Fruit fly (Drosophila melanogaster) whole organism, embryonic: ENCODE results near the gene CG8051.

Source experiments
- Atf3 ChIP-seq: fragments of 200-800 bp; sonication (Bioruptor generic); optimal IDR thresholded peaks from 3 replicates; lab custom pipeline; 2016; ENCODE audit warnings: missing biosample characterization, missing genetic modification characterization
- CG10979 ChIP-seq: fragments of 200-800 bp; sonication (Bioruptor generic); optimal IDR thresholded peaks from 2 replicates; lab custom pipeline; 2018; ENCODE audit warnings: missing biosample characterization, mild to moderate bottlenecking, missing genetic modification characterization, moderate library complexity
- CG11456 ChIP-seq: fragments of 200-800 bp; sonication (Bioruptor generic); IDR thresholded peaks from 3 replicates; pipeline ENCODE4 v1.3.6; 2022; ENCODE audit warnings: missing biosample characterization, missing genetic modification characterization
- CG12769 ChIP-seq: fragments of 200-800 bp; sonication (Bioruptor generic); optimal IDR thresholded peaks from 2 replicates; lab custom pipeline; 2019; ENCODE audit warnings: missing biosample characterization, mild to moderate bottlenecking, missing genetic modification characterization, moderate library complexity
- CG13624 ChIP-seq: fragments of 200-800 bp; sonication (Bioruptor generic); optimal IDR thresholded peaks from 2 replicates; lab custom pipeline; 2016; ENCODE audit warnings: missing biosample characterization, missing genetic modification characterization
- CG16815 ChIP-seq: fragments of 200-800 bp; sonication (Bioruptor generic); optimal IDR thresholded peaks from 3 replicates; lab custom pipeline; 2017; ENCODE audit warnings: missing biosample characterization, mild to moderate bottlenecking, missing genetic modification characterization
- CG2889 ChIP-seq: fragments of 200-800 bp; sonication (Bioruptor generic); IDR thresholded peaks from 3 replicates; pipeline ENCODE4 v1.3.6; 2022; ENCODE audit warnings: missing biosample characterization, missing genetic modification characterization
- CG31365 ChIP-seq: fragments of 200-800 bp; sonication (Bioruptor generic); optimal IDR thresholded peaks from 2 replicates; lab custom pipeline; 2018; ENCODE audit warnings: missing biosample characterization, mild to moderate bottlenecking, missing genetic modification characterization
- CG43689 ChIP-seq: fragments of 200-800 bp; sonication (Bioruptor generic); IDR thresholded peaks from 2 replicates; pipeline ENCODE4 v1.3.6; 2022; ENCODE audit warnings: missing biosample characterization, missing genetic modification characterization
- CG4730 ChIP-seq: fragments of 200-800 bp; sonication (Bioruptor generic); IDR thresholded peaks from 2 replicates; pipeline ENCODE4 v1.3.6; 2022; ENCODE audit warnings: missing biosample characterization, missing genetic modification characterization
- CG4854 ChIP-seq: fragments of 200-800 bp; sonication (Bioruptor generic); optimal IDR thresholded peaks from 2 replicates; lab custom pipeline; 2016; ENCODE audit warnings: missing biosample characterization, missing genetic modification characterization, inconsistent platforms
- CG5953 ChIP-seq: fragments of 200-800 bp; sonication (Bioruptor generic); IDR thresholded peaks from 2 replicates; pipeline ENCODE4 v1.3.6; 2022; ENCODE audit warnings: missing biosample characterization, missing genetic modification characterization
- CG6689 ChIP-seq: fragments of 200-800 bp; sonication (Bioruptor generic); IDR thresholded peaks from 2 replicates; pipeline ENCODE4 v1.3.6; 2022; ENCODE audit warnings: missing biosample characterization, missing genetic modification characterization
- CG7357 ChIP-seq: fragments of 200-800 bp; sonication (Bioruptor generic); IDR thresholded peaks from 3 replicates; pipeline ENCODE4 v1.3.6; 2022; ENCODE audit warnings: missing biosample characterization, missing genetic modification characterization
- CG7963 ChIP-seq: fragments of 200-800 bp; sonication (Bioruptor generic); IDR thresholded peaks from 3 replicates; pipeline ENCODE4 v1.3.6; 2022; ENCODE audit warnings: missing biosample characterization, missing genetic modification characterization; ENCODE audit not compliant: partially characterized antibody
- CG8924 ChIP-seq: fragments of 200-800 bp; optimal IDR thresholded peaks from 3 replicates; lab custom pipeline; 2019; ENCODE audit warnings: missing biosample characterization, mild to moderate bottlenecking, missing genetic modification characterization, moderate library complexity
- CHES-1-like ChIP-seq: fragments of 200-800 bp; sonication (Bioruptor generic); optimal IDR thresholded peaks from 2 replicates; lab custom pipeline; 2016; ENCODE audit warnings: missing biosample characterization, missing genetic modification characterization
- Dfd ChIP-seq, 2 experiments: fragments of >200 bp; optimal IDR thresholded peaks; 2 replicates each; lab custom pipeline; 2017; ENCODE audit warnings: missing biosample characterization in 2 of 2, missing genetic modification characterization in 2 of 2
- Dip2 ChIP-seq: fragments of 200-800 bp; sonication (Bioruptor generic); IDR thresholded peaks from 2 replicates; pipeline ENCODE4 v1.3.6; 2022; ENCODE audit warnings: missing biosample characterization, missing genetic modification characterization
- E2f2 ChIP-seq: fragments of 200-800 bp; sonication (Bioruptor generic); IDR thresholded peaks from 2 replicates; pipeline ENCODE4 v1.3.6; 2022; ENCODE audit warnings: missing biosample characterization, missing genetic modification characterization
- Ets97D ChIP-seq: fragments of 200-800 bp; sonication (Bioruptor generic); optimal IDR thresholded peaks from 3 replicates; lab custom pipeline; 2016; ENCODE audit warnings: missing biosample characterization, missing genetic modification characterization
- HLHmδ ChIP-seq: fragments of 200-800 bp; sonication (Bioruptor generic); optimal IDR thresholded peaks from 2 replicates; lab custom pipeline; 2018; ENCODE audit warnings: missing biosample characterization, mild to moderate bottlenecking, missing genetic modification characterization, moderate library complexity
- MESR4 ChIP-seq: fragments of 200-800 bp; sonication (Bioruptor generic); optimal IDR thresholded peaks from 2 replicates; lab custom pipeline; 2018; ENCODE audit warnings: missing biosample characterization, mild to moderate bottlenecking, missing genetic modification characterization, moderate library complexity
- Max ChIP-seq: fragments of 200-800 bp; sonication (Bioruptor generic); optimal IDR thresholded peaks from 2 replicates; lab custom pipeline; 2016; ENCODE audit warnings: missing biosample characterization, mild to moderate bottlenecking, missing genetic modification characterization
- NfI ChIP-seq: fragments of 200-800 bp; sonication (Bioruptor generic); optimal IDR thresholded peaks from 3 replicates; lab custom pipeline; 2018; ENCODE audit warnings: missing biosample characterization, mild to moderate bottlenecking, missing genetic modification characterization, moderate library complexity
- Opbp ChIP-seq: fragments of 200-800 bp; sonication (Bioruptor generic); IDR thresholded peaks from 3 replicates; pipeline ENCODE4 v1.3.6; 2022; ENCODE audit warnings: missing biosample characterization, missing genetic modification characterization; ENCODE audit not compliant: partially characterized antibody
- Optix ChIP-seq: fragments of 200-800 bp; sonication (Bioruptor generic); IDR thresholded peaks from 3 replicates; pipeline ENCODE4 v1.3.6; 2022; ENCODE audit warnings: missing biosample characterization, missing genetic modification characterization
- Ravus ChIP-seq: fragments of 200-800 bp; sonication (Bioruptor generic); IDR thresholded peaks from 2 replicates; pipeline ENCODE4 v1.3.6; 2022; ENCODE audit warnings: missing biosample characterization, missing genetic modification characterization
- Vsx1 ChIP-seq: fragments of 200-800 bp; sonication (Bioruptor generic); optimal IDR thresholded peaks from 2 replicates; lab custom pipeline; 2017; ENCODE audit warnings: missing biosample characterization, mild to moderate bottlenecking, missing genetic modification characterization, missing genetic modification reagents
- ab ChIP-seq: fragments of 200-800 bp; sonication (Bioruptor generic); optimal IDR thresholded peaks from 2 replicates; lab custom pipeline; 2016; ENCODE audit warnings: missing biosample characterization, missing genetic modification characterization
- ap ChIP-seq: fragments of 200-800 bp; sonication (Bioruptor generic); IDR thresholded peaks from 2 replicates; pipeline ENCODE4 v1.3.6; 2022; ENCODE audit warnings: missing biosample characterization, missing genetic modification characterization
- bbx ChIP-seq: fragments of 200-800 bp; sonication (Bioruptor generic); IDR thresholded peaks from 2 replicates; pipeline ENCODE4 v1.3.6; 2022; ENCODE audit warnings: missing biosample characterization, missing genetic modification characterization; ENCODE audit not compliant: partially characterized antibody
- caup ChIP-seq: fragments of 200-800 bp; sonication (Bioruptor generic); optimal IDR thresholded peaks from 3 replicates; lab custom pipeline; 2017; ENCODE audit warnings: missing biosample characterization, mild to moderate bottlenecking, missing genetic modification characterization, moderate library complexity; ENCODE audit not compliant: severe bottlenecking
- dmrt11E ChIP-seq: fragments of 200-800 bp; sonication (Bioruptor generic); optimal IDR thresholded peaks from 3 replicates; lab custom pipeline; 2018; ENCODE audit warnings: missing biosample characterization, mild to moderate bottlenecking, missing genetic modification characterization, moderate library complexity
- eve ChIP-seq, 2 experiments: fragments of >200 bp; optimal IDR thresholded peaks; 2 replicates each; lab custom pipeline; 2017; ENCODE audit warnings: missing biosample characterization in 2 of 2, missing genetic modification characterization in 2 of 2
- fd64A ChIP-seq: fragments of 200-800 bp; sonication (Bioruptor generic); optimal IDR thresholded peaks from 3 replicates; lab custom pipeline; 2018; ENCODE audit warnings: missing biosample characterization, mild to moderate bottlenecking, missing genetic modification characterization
- ftz-f1 ChIP-seq: fragments of 200-800 bp; sonication (Bioruptor generic); optimal IDR thresholded peaks from 2 replicates; lab custom pipeline; 2016; ENCODE audit warnings: missing biosample characterization, missing genetic modification characterization
- gro ChIP-seq: fragments of 200-800 bp; sonication (Bioruptor generic); optimal IDR thresholded peaks from 2 replicates; lab custom pipeline; 2016; ENCODE audit warnings: missing biosample characterization, missing genetic modification characterization
- h ChIP-seq: fragments of >200 bp; optimal IDR thresholded peaks from 2 replicates; lab custom pipeline; 2017
- hkb ChIP-seq, 2 experiments: fragments of 200-800 bp in 1 of 2; fragments of >200 bp in 1 of 2; sonication (Bioruptor generic) in 1 of 2; IDR thresholded peaks in 1 of 2; optimal IDR thresholded peaks in 1 of 2; 2 replicates each; pipeline versions ENCODE4 v1.3.6 to Lab custom; 2017 to 2022; ENCODE audit warnings: missing biosample characterization in 1 of 2, missing genetic modification characterization in 1 of 2
- inv ChIP-seq: fragments of 200-800 bp; sonication (Bioruptor generic); IDR thresholded peaks from 2 replicates; pipeline ENCODE4 v1.3.6; 2022; ENCODE audit warnings: missing biosample characterization, missing genetic modification characterization; ENCODE audit not compliant: partially characterized antibody
- jing ChIP-seq: fragments of 200-800 bp; sonication (Bioruptor generic); optimal IDR thresholded peaks from 2 replicates; lab custom pipeline; 2018; ENCODE audit warnings: missing biosample characterization, mild to moderate bottlenecking, missing genetic modification characterization
- kay ChIP-seq: fragments of 200-800 bp; sonication (Bioruptor generic); optimal IDR thresholded peaks from 2 replicates; lab custom pipeline; 2016; ENCODE audit warnings: missing biosample characterization, missing genetic modification characterization
- lab ChIP-seq: fragments of 200-800 bp; sonication (Bioruptor generic); optimal IDR thresholded peaks from 3 replicates; lab custom pipeline; 2017; ENCODE audit warnings: missing biosample characterization, missing genetic modification characterization, mild to moderate bottlenecking, moderate library complexity, missing genetic modification reagents
- nau ChIP-seq: fragments of 200-800 bp; sonication (Bioruptor generic); optimal IDR thresholded peaks from 3 replicates; lab custom pipeline; 2017; ENCODE audit warnings: missing biosample characterization, mild to moderate bottlenecking, missing genetic modification characterization, missing genetic modification reagents
- peb ChIP-seq: fragments of 200-800 bp; sonication (Bioruptor generic); IDR thresholded peaks from 2 replicates; pipeline ENCODE4 v1.3.6; 2022; ENCODE audit warnings: missing biosample characterization, missing genetic modification characterization
- pita ChIP-seq: fragments of 200-800 bp; sonication (Bioruptor generic); optimal IDR thresholded peaks from 2 replicates; lab custom pipeline; 2017; ENCODE audit warnings: missing biosample characterization, mild to moderate bottlenecking, missing genetic modification characterization
- pnt ChIP-seq: fragments of 200-800 bp; sonication (Bioruptor generic); optimal IDR thresholded peaks from 3 replicates; lab custom pipeline; 2016; ENCODE audit warnings: missing biosample characterization, missing genetic modification characterization
- run ChIP-seq: fragments of 200-800 bp; sonication (Bioruptor generic); optimal IDR thresholded peaks from 3 replicates; lab custom pipeline; 2018; ENCODE audit warnings: missing biosample characterization, mild to moderate bottlenecking, missing genetic modification characterization

Gene CG8051

dm6 chrX:19289318-19289970 lies 18.3 kb downstream of the CG8051 start (continued):
- TF ChIP-seq CG4730 (GFP tag; lab: Robert Waterston, UW) = peak; percentile 85
- TF ChIP-seq hkb (optimal IDR thresholded peaks at IDR 0.05; lab: Kevin White, UChicago) = no peak
- peak; percentile 95 for TF ChIP-seq hkb (GFP tag; IDR thresholded peaks at IDR 0.05; lab: Robert Waterston, UW)
- no peak for TF ChIP-seq bbx
- no peak for TF ChIP-seq Dip2
- TF ChIP-seq Optix (GFP tag; lab: Robert Waterston, UW) = peak; percentile 94
- peak; percentile 70 for TF ChIP-seq caup (GFP tag; lab: Kevin White, UChicago)
- peak; percentile 72 for TF ChIP-seq Atf3 (GFP tag; lab: Kevin White, UChicago)
- TF ChIP-seq CG6689 (GFP tag; lab: Robert Waterston, UW) = peak; percentile 89
- TF ChIP-seq CG12769 (tag; lab: Kevin White, UChicago) = peak; percentile 92
- peak in 1 of 2 experiments; percentile 93 for TF ChIP-seq eve (GFP tag; optimal IDR thresholded peaks at IDR 0.05; lab: Kevin White, UChicago)
- peak; percentile 75 for TF ChIP-seq CG13624 (GFP tag; lab: Kevin White, UChicago)
- peak; percentile 67 for TF ChIP-seq CG16815 (GFP tag; lab: Kevin White, UChicago)
- peak; percentile 85 for TF ChIP-seq run
- TF ChIP-seq Vsx1 (GFP tag; lab: Kevin White, UChicago) = peak; percentile 71
- no peak for TF ChIP-seq CG7963 (GFP tag; lab: Robert Waterston, UW)
- TF ChIP-seq jing = peak; percentile 88
- TF ChIP-seq fd64A = peak; percentile 84
- peak; percentile 68 for TF ChIP-seq E2f2
- TF ChIP-seq CG43689 (GFP tag; lab: Robert Waterston, UW) = peak; percentile 77
- no peak for TF ChIP-seq h (lab: Kevin White, UChicago)
- peak; percentile 79 for TF ChIP-seq nau (GFP tag; lab: Kevin White, UChicago)
- TF ChIP-seq HLHmδ = no peak
- peak; percentile 87 for TF ChIP-seq NfI (GFP tag; lab: Kevin White, UChicago)
- TF ChIP-seq CHES-1-like (GFP tag; lab: Kevin White, UChicago) = peak; percentile 55
- peak; percentile 79; the same call in 2 of the 3 replicates for TF ChIP-seq CG7357 (GFP tag; lab: Robert Waterston, UW)
- TF ChIP-seq CG11456 (GFP tag; lab: Robert Waterston, UW) = peak; percentile 92
- TF ChIP-seq ab = peak; percentile 92
- TF ChIP-seq CG5953 = peak; percentile 93
- no peak for TF ChIP-seq ftz-f1 (GFP tag; lab: Kevin White, UChicago)
- no peak for TF ChIP-seq pita (GFP tag; lab: Kevin White, UChicago)
- no peak for TF ChIP-seq Opbp (GFP tag; lab: Robert Waterston, UW)
- TF ChIP-seq Ets97D (GFP tag; lab: Kevin White, UChicago) = peak; percentile 67
- peak; percentile 72 for TF ChIP-seq dmrt11E
- TF ChIP-seq CG2889 = peak; percentile 81; the same call in 2 of the 3 replicates
- peak; percentile 84 for TF ChIP-seq CG10979
- no peak for TF ChIP-seq Dfd (GFP tag; optimal IDR thresholded peaks at IDR 0.05; lab: Kevin White, UChicago)
- peak; percentile 29 for TF ChIP-seq MESR4
- peak; percentile 67 for TF ChIP-seq CG31365
- TF ChIP-seq CG8924 (tag; lab: Kevin White, UChicago) = peak; percentile 87
- TF ChIP-seq peb (GFP tag; lab: Robert Waterston, UW) = peak; percentile 90
- TF ChIP-seq inv (GFP tag; lab: Robert Waterston, UW) = no peak
- peak; percentile 58 for TF ChIP-seq gro (GFP tag; lab: Kevin White, UChicago)
- peak; percentile 77 for TF ChIP-seq Max (GFP tag; lab: Kevin White, UChicago)
- TF ChIP-seq ap = peak; percentile 92
- TF ChIP-seq Ravus (GFP tag; lab: Robert Waterston, UW) = peak; percentile 58
- TF ChIP-seq pnt (GFP tag; lab: Kevin White, UChicago) = peak; percentile 89
- peak; percentile 72 for TF ChIP-seq kay (GFP tag; lab: Kevin White, UChicago)
- peak; percentile 82 for TF ChIP-seq CG4854
- TF ChIP-seq lab (GFP tag; lab: Kevin White, UChicago) = peak; percentile 90
